Fruit fly (Drosophila melanogaster): ENCODE results near the gene CG10063.

DNA sequence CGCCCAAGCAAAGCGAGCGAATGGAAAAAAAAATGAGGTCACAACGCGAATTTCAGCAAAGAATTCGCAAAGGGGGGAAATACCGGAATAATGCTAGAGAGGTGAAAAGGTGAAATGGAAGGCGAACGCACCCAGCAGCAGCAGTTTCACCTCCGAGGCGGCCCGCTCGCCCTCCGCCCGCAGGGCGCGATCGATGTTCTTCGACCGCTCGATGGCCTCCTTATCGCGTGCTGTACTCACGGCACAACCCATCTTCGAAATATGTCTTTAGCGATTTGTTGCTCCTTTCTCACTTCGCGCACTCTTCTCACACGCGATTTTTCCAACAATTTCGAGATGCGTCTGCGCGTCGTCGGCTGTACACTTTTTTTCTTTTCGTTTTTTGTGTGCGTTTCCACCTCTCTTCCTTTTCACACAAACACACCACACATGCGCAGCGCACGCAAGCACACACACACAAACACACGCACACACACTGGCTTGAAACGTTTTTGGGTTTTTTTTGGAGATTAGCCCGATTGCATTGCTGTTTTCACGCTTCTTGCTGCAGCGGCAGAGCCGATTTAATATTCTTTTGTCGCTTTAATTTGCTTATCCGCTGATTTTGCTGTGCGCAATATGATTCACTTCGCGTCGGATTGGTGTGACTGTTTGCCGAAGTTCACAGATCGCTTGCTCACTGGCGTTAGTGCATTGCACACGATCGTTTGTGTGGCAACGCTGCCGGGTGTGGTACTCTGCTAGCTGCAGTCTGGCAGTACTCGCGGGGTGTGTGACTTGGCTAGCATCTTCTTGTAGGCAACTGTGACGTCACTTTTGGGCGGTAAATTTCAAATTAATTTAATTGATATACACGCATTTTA is 7.4 kb upstream of the CG10063 start, which contains the start of gene Galphai:
- TF ChIP-seq cnc (optimal IDR thresholded peaks at IDR 0.05) (no peak), cic (GFP tag; optimal IDR thresholded peaks at IDR 0.05) (peak; percentile 34), toe (GFP tag; optimal IDR thresholded peaks at IDR 0.05) (no peak), CG33017 (tag; optimal IDR thresholded peaks at IDR 0.05) (no peak), kay (GFP tag; ENCODE audit: borderline replicate concordance) (peak; percentile 99), tj (GFP tag; optimal IDR thresholded peaks at IDR 0.05) (peak; percentile 60), CG12768 (GFP tag; optimal IDR thresholded peaks at IDR 0.05) (no peak), Clk (GFP tag; optimal IDR thresholded peaks at IDR 0.05) (no peak), pad (GFP tag; optimal IDR thresholded peaks at IDR 0.05) (peak; percentile 93), CG14711 (tag; optimal IDR thresholded peaks at IDR 0.05) (peak; percentile 4), Crg-1 (GFP tag; optimal IDR thresholded peaks at IDR 0.05) (peak; percentile 47)
